Worm (Caenorhabditis elegans): ENCODE measurements around the gene col-183.

- TF ChIP-seq egl-27 (tag; optimal IDR thresholded peaks at IDR 0.05) (no peak), ztf-11 (tag; optimal IDR thresholded peaks at IDR 0.05) (no peak), rnt-1 (tag; optimal IDR thresholded peaks at IDR 0.05) (no peak)
These were observed 39.7 kb upstream of the col-183 start, which contains the start of gene H06A10.1 for ce11 chrX:13507233-13507632.

Measured in whole organism, L1 larva.